Worm (Caenorhabditis elegans) whole organism, mixed stage, embryonic: Measurements from ENCODE around the gene R11D1.13.

Experiments
- M03D4.4 ChIP-seq: sonication (generic microtip); optimal IDR thresholded peaks from 2 replicates; lab custom pipeline; 2017; ENCODE audit warnings: mild to moderate bottlenecking, missing genetic modification characterization, missing compliant biosample characterization
- bed-3 ChIP-seq: fragments of 200-800 bp; sonication (Bioruptor generic); optimal IDR thresholded peaks from 3 replicates; lab custom pipeline; 2018; ENCODE audit warnings: mild to moderate bottlenecking, missing genetic modification characterization, moderate library complexity, missing compliant biosample characterization
- blmp-1 ChIP-seq: fragments of 150-350 bp; optimal IDR thresholded peaks from 2 replicates; lab custom pipeline; 2014; ENCODE audit warnings: missing biosample characterization, missing genetic modification characterization
- ceh-39 ChIP-seq: fragments of 150-350 bp; optimal IDR thresholded peaks from 2 replicates; lab custom pipeline; 2014; ENCODE audit warnings: missing biosample characterization, missing genetic modification characterization
- ceh-43 ChIP-seq: fragments of 200-800 bp; sonication (Bioruptor generic); optimal IDR thresholded peaks from 2 replicates; lab custom pipeline; 2018; ENCODE audit warnings: mild to moderate bottlenecking, missing genetic modification characterization, moderate library complexity, missing compliant biosample characterization
- ceh-83 ChIP-seq: fragments of 200-800 bp; sonication (Bioruptor generic); optimal IDR thresholded peaks from 2 replicates; lab custom pipeline; 2018; ENCODE audit warnings: mild to moderate bottlenecking, missing genetic modification characterization, missing compliant biosample characterization
- cnd-1 ChIP-seq: fragments of 200-800 bp; sonication (Bioruptor generic); optimal IDR thresholded peaks from 2 replicates; lab custom pipeline; 2018; ENCODE audit warnings: mild to moderate bottlenecking, missing genetic modification characterization, missing compliant biosample characterization
- drap-1 ChIP-seq: fragments of 200-800 bp; sonication (Bioruptor generic); optimal IDR thresholded peaks from 3 replicates; lab custom pipeline; 2018; ENCODE audit warnings: mild to moderate bottlenecking, missing genetic modification characterization, missing compliant biosample characterization
- elt-1 ChIP-seq: sonication (generic microtip); optimal IDR thresholded peaks from 2 replicates; lab custom pipeline; 2017; ENCODE audit warnings: missing genetic modification characterization, mild to moderate bottlenecking, missing compliant biosample characterization, antibody characterized with exemption, moderate library complexity, borderline replicate concordance; ENCODE audit not compliant: insufficient read depth
- elt-3 ChIP-seq: fragments of 150-350 bp; optimal IDR thresholded peaks from 2 replicates; lab custom pipeline; 2014; ENCODE audit warnings: missing biosample characterization, missing genetic modification characterization
- flh-1 ChIP-seq: fragments of 200-800 bp; sonication (Bioruptor generic); optimal IDR thresholded peaks from 2 replicates; lab custom pipeline; 2018; ENCODE audit warnings: mild to moderate bottlenecking, missing genetic modification characterization, moderate library complexity, missing compliant biosample characterization
- ham-2 ChIP-seq: fragments of 200-800 bp; sonication (Bioruptor generic); optimal IDR thresholded peaks from 2 replicates; lab custom pipeline; 2018; ENCODE audit warnings: mild to moderate bottlenecking, missing genetic modification characterization, missing compliant biosample characterization
- hlh-1 ChIP-seq: fragments of 150-350 bp; optimal IDR thresholded peaks from 2 replicates; lab custom pipeline; 2014; ENCODE audit warnings: missing biosample characterization, missing genetic modification reagents, missing genetic modification characterization
- lin-13 ChIP-seq: fragments of 150-350 bp; optimal IDR thresholded peaks from 2 replicates; lab custom pipeline; 2014; ENCODE audit warnings: missing biosample characterization, missing genetic modification characterization
- lin-32 ChIP-seq: fragments of 200-800 bp; sonication (Bioruptor generic); optimal IDR thresholded peaks from 2 replicates; lab custom pipeline; 2018; ENCODE audit warnings: mild to moderate bottlenecking, missing genetic modification characterization, missing compliant biosample characterization
- lsy-2 ChIP-seq: fragments of 150-350 bp; optimal IDR thresholded peaks from 2 replicates; lab custom pipeline; 2014; ENCODE audit warnings: missing biosample characterization, missing genetic modification characterization
- mab-5 ChIP-seq: fragments of 150-350 bp; optimal IDR thresholded peaks from 2 replicates; lab custom pipeline; 2014; ENCODE audit warnings: missing biosample characterization, missing genetic modification characterization
- mep-1 ChIP-seq: fragments of 150-350 bp; optimal IDR thresholded peaks from 2 replicates; lab custom pipeline; 2017; ENCODE audit warnings: missing biosample characterization, missing genetic modification reagents, missing genetic modification characterization, inconsistent platforms
- mls-2 ChIP-seq: sonication (generic microtip); optimal IDR thresholded peaks from 2 replicates; lab custom pipeline; 2016; ENCODE audit warnings: mild to moderate bottlenecking, missing genetic modification characterization, moderate library complexity, missing compliant biosample characterization
- nhr-12 ChIP-seq: fragments of 150-350 bp; optimal IDR thresholded peaks from 2 replicates; lab custom pipeline; 2014; ENCODE audit warnings: missing biosample characterization, missing genetic modification characterization
- nhr-2 ChIP-seq: fragments of 150-350 bp; optimal IDR thresholded peaks from 2 replicates; lab custom pipeline; 2014; ENCODE audit warnings: missing biosample characterization, missing genetic modification characterization
- nhr-237 ChIP-seq: fragments of 150-350 bp; optimal IDR thresholded peaks from 2 replicates; lab custom pipeline; 2014; ENCODE audit warnings: missing biosample characterization, missing genetic modification characterization
- nhr-28 ChIP-seq: fragments of 150-350 bp; optimal IDR thresholded peaks from 2 replicates; lab custom pipeline; 2014; ENCODE audit warnings: missing biosample characterization, missing genetic modification characterization
- nhr-76 ChIP-seq: sonication (generic microtip); optimal IDR thresholded peaks from 2 replicates; lab custom pipeline; 2017; ENCODE audit warnings: missing biosample characterization, missing genetic modification characterization
- pha-4 ChIP-seq: fragments of 150-350 bp; optimal IDR thresholded peaks from 2 replicates; lab custom pipeline; 2018; ENCODE audit warnings: missing biosample characterization, missing genetic modification reagents, missing genetic modification characterization
- snpc-4 ChIP-seq: fragments of 150-350 bp; optimal IDR thresholded peaks from 2 replicates; lab custom pipeline; 2014; ENCODE audit warnings: missing biosample characterization, missing genetic modification characterization
- sptf-1 ChIP-seq: sonication (generic microtip); optimal IDR thresholded peaks from 2 replicates; lab custom pipeline; 2017; ENCODE audit warnings: mild to moderate bottlenecking, missing genetic modification characterization, moderate library complexity, missing compliant biosample characterization
- tbx-8 ChIP-seq: fragments of 200-800 bp; sonication (Bioruptor generic); optimal IDR thresholded peaks from 2 replicates; lab custom pipeline; 2018; ENCODE audit warnings: mild to moderate bottlenecking, missing genetic modification characterization, moderate library complexity, missing compliant biosample characterization
- unc-120 ChIP-seq: sonication (generic microtip); optimal IDR thresholded peaks from 2 replicates; lab custom pipeline; 2017; ENCODE audit warnings: missing genetic modification characterization, missing compliant biosample characterization; ENCODE audit not compliant: poor library complexity, severe bottlenecking
- unc-39 ChIP-seq: fragments of 150-350 bp; optimal IDR thresholded peaks from 2 replicates; lab custom pipeline; 2014; ENCODE audit warnings: missing biosample characterization, missing genetic modification characterization
- zip-8 ChIP-seq: fragments of 150-350 bp; optimal IDR thresholded peaks from 2 replicates; lab custom pipeline; 2014; ENCODE audit warnings: missing biosample characterization, missing genetic modification characterization

Gene R11D1.13

DNA sequence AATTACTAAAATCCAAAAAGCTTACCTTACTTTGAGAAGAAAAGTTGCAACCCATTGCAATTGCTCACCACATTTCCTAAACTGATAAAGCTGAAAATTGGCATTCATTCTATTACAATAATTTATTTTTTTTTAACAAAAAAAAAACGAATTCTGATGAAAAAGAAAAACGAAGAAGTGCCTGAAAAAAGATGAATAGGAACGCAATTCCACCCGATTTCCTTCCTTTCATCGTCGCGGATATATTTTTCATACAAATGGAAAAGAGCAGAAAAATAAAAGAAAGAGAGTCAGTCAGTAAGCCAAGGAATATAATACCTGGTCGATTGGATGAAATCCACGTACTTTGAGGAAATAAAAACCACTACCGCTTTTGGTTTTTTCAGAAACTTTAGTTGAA is 27.9 kb downstream of the R11D1.13 start, which contains the start of gene gpa-13:
TSS of gene gpa-13 (minus strand) at position 101 of the 400 bp plus-strand sequence.
- TF ChIP-seq nhr-2 (tag; lab: Kevin White, UChicago) (no peak), nhr-28 (tag; lab: Kevin White, UChicago) (no peak), sptf-1 (tag; lab: Kevin White, UChicago) (no peak), ceh-83 (GFP tag; lab: Kevin White, UChicago) (no peak), nhr-237 (tag; lab: Kevin White, UChicago) (no peak), blmp-1 (tag; lab: Kevin White, UChicago) (no peak), mep-1 (tag; lab: Kevin White, UChicago) (no peak), elt-1 (no peak), ceh-43 (no peak), drap-1 (GFP tag; lab: Kevin White, UChicago) (no peak), M03D4.4 (tag; lab: Kevin White, UChicago) (no peak), lin-32 (GFP tag; lab: Kevin White, UChicago) (no peak), tbx-8 (no peak), unc-120 (tag; lab: Kevin White, UChicago) (no peak), pha-4 (tag; lab: Kevin White, UChicago) (no peak), snpc-4 (tag; lab: Kevin White, UChicago) (no peak), mls-2 (tag; lab: Kevin White, UChicago) (no peak), ham-2 (GFP tag; lab: Kevin White, UChicago) (no peak), ceh-39 (no peak)

ce11 chrV:12759660-12760059 is 32.7 kb downstream of the R11D1.13 start, which contains the start of gene papl-1:
Gene papl-1, minus strand, starts transcription at chrV:12759760.
- no peak for TF ChIP-seq mab-5 (tag; lab: Kevin White, UChicago)
- TF ChIP-seq cnd-1 (tag; lab: Kevin White, UChicago) = no peak
- no peak for TF ChIP-seq lin-32 (GFP tag; lab: Kevin White, UChicago)
- TF ChIP-seq nhr-2 (tag; lab: Kevin White, UChicago) = no peak
- TF ChIP-seq flh-1 (GFP tag; lab: Kevin White, UChicago) = no peak
- no peak for TF ChIP-seq elt-3 (tag; lab: Kevin White, UChicago)
- TF ChIP-seq lsy-2 (tag; lab: Kevin White, UChicago) = no peak
- TF ChIP-seq ham-2 (GFP tag; lab: Kevin White, UChicago) = no peak
- no peak for TF ChIP-seq nhr-12 (tag; lab: Kevin White, UChicago)
- TF ChIP-seq nhr-237 (tag; lab: Kevin White, UChicago) = no peak
- TF ChIP-seq ceh-39 = no peak
- no peak for TF ChIP-seq mls-2 (tag; lab: Kevin White, UChicago)
- TF ChIP-seq ceh-43 = no peak
- no peak for TF ChIP-seq bed-3

DNA sequence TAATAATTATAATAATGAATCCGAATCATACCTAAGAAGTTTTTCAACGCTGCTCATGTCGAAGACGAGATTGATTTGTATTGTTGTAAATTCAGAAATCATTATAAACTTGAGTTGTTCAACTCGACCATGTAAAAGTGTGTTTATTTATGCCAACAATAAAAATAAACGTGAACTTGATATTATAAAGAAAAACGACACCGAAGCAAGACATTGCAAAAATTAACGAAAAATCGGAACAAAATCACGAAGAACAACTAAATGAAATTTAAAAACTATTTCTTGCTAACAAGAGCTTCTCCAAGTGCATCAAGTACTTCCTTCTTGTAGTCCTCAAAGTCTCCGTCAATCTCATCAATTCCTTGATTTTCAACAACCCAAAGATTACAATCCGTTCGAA is 34.0 kb downstream of the R11D1.13 start, which contains the start of gene F18E2.15:
TSS of gene F18E2.15 (minus strand) at position 101 of the 400 bp plus-strand sequence.
- TF ChIP-seq unc-120 (tag; lab: Kevin White, UChicago) (no peak), zip-8 (no peak), mab-5 (tag; lab: Kevin White, UChicago) (no peak), M03D4.4 (tag; lab: Kevin White, UChicago) (no peak), tbx-8 (no peak), lin-32 (GFP tag; lab: Kevin White, UChicago) (no peak), drap-1 (GFP tag; lab: Kevin White, UChicago) (no peak), nhr-76 (no peak), unc-39 (tag; lab: Kevin White, UChicago) (no peak), nhr-237 (tag; lab: Kevin White, UChicago) (no peak), hlh-1 (tag; lab: Kevin White, UChicago) (no peak)

ce11 chrV:12763291-12763995 is 36.5 kb downstream of the R11D1.13 start, which contains the start of the genes abcf-1 and scc-3:
Gene abcf-1, minus strand, starts transcription at chrV:12763375.
Gene scc-3, plus strand, starts transcription at chrV:12763945.
- TF ChIP-seq lsy-2 (tag; lab: Kevin White, UChicago) (peak; percentile 93), lin-13 (tag; lab: Kevin White, UChicago) (no peak)
- TF ChIP-seq, all 35 proteins: peak for 1
